Worm (Caenorhabditis elegans) whole organism, L1 larva: ENCODE measurements around the gene R08A2.7.

Experiments
- C04F5.9 ChIP-seq: sonication (generic microtip); optimal IDR thresholded peaks from 2 replicates; lab custom pipeline; 2016; ENCODE audit warnings: missing genetic modification characterization, missing compliant biosample characterization
- C16A3.4 ChIP-seq: fragments of 150-350 bp; optimal IDR thresholded peaks from 2 replicates; lab custom pipeline; 2014; ENCODE audit warnings: missing biosample characterization, missing genetic modification characterization
- aha-1 ChIP-seq: fragments of 150-350 bp; optimal IDR thresholded peaks from 2 replicates; lab custom pipeline; 2014; ENCODE audit warnings: missing biosample characterization, missing genetic modification characterization
- ceh-8 ChIP-seq: fragments of 200-800 bp; sonication (Bioruptor generic); optimal IDR thresholded peaks from 2 replicates; lab custom pipeline; 2018; ENCODE audit warnings: mild to moderate bottlenecking, missing genetic modification characterization, moderate library complexity, missing compliant biosample characterization
- ceh-82 ChIP-seq, 3 experiments: fragments of 150-350 bp in 1 of 3; sonication (generic microtip) in 2 of 3; optimal IDR thresholded peaks; 2 replicates each; lab custom pipeline; 2014 to 2017; ENCODE audit warnings: missing biosample characterization in 3 of 3, missing genetic modification characterization in 3 of 3
- ces-1 ChIP-seq: fragments of 150-350 bp; optimal IDR thresholded peaks from 2 replicates; lab custom pipeline; 2014; ENCODE audit warnings: missing biosample characterization, missing genetic modification reagents, missing genetic modification characterization
- dpl-1 ChIP-seq, 3 experiments: fragments of 150-350 bp in 2 of 3; sonication (generic microtip) in 1 of 3; optimal IDR thresholded peaks; 2 replicates each; lab custom pipeline; 2014 to 2017; ENCODE audit warnings: missing biosample characterization in 3 of 3, missing genetic modification characterization in 3 of 3, missing genetic modification reagents in 3 of 3
- efl-1 ChIP-seq, 4 experiments: fragments of 150-350 bp; optimal IDR thresholded peaks in 3 of 4; peaks in 1 of 4; 1 replicate in 1 of 4; 2 replicates in 3 of 4; lab custom pipeline; 2014; ENCODE audit warnings: missing biosample characterization in 2 of 4, missing genetic modification characterization in 2 of 4, missing genetic modification reagents in 2 of 4
- egl-27 ChIP-seq, 2 experiments: fragments of 150-350 bp in 1 of 2; sonication (generic microtip); optimal IDR thresholded peaks; 3 replicates each; lab custom pipeline; 2017 to 2018; ENCODE audit warnings: missing biosample characterization in 2 of 2, missing genetic modification characterization in 2 of 2, missing genetic modification reagents in 2 of 2
- elt-2 ChIP-seq: sonication (generic microtip); optimal IDR thresholded peaks from 2 replicates; lab custom pipeline; 2016; ENCODE audit warnings: missing genetic modification characterization, mild to moderate bottlenecking, inconsistent platforms, missing compliant biosample characterization, missing genetic modification reagents
- elt-3 ChIP-seq, 6 experiments: fragments of 150-350 bp in 1 of 6; sonication (generic microtip); optimal IDR thresholded peaks; 2 replicates each; lab custom pipeline; 2017 to 2018; ENCODE audit warnings: missing biosample characterization in 6 of 6, missing genetic modification characterization in 6 of 6, inconsistent platforms in 1 of 6
- ets-5 ChIP-seq: fragments of 200-800 bp; sonication (Bioruptor generic); IDR thresholded peaks from 2 replicates; pipeline ENCODE4 v1.3.6; 2022; ENCODE audit warnings: missing genetic modification characterization, missing compliant biosample characterization
- fkh-10 ChIP-seq: sonication (generic microtip); optimal IDR thresholded peaks from 2 replicates; lab custom pipeline; 2017; ENCODE audit warnings: missing biosample characterization, missing genetic modification reagents, missing genetic modification characterization
- fkh-4 ChIP-seq: sonication (generic microtip); optimal IDR thresholded peaks from 2 replicates; lab custom pipeline; 2016; ENCODE audit warnings: missing compliant biosample characterization, missing genetic modification characterization, borderline replicate concordance
- fos-1 ChIP-seq: fragments of 150-350 bp; optimal IDR thresholded peaks from 2 replicates; lab custom pipeline; 2014; ENCODE audit warnings: missing biosample characterization, missing genetic modification characterization
- hlh-17 ChIP-seq: fragments of 200-800 bp; sonication (Bioruptor generic); optimal IDR thresholded peaks from 2 replicates; lab custom pipeline; 2018; ENCODE audit warnings: missing genetic modification characterization, mild to moderate bottlenecking, missing compliant biosample characterization, moderate library complexity, borderline replicate concordance
- hlh-4 ChIP-seq: sonication (generic microtip); optimal IDR thresholded peaks from 2 replicates; lab custom pipeline; 2016; ENCODE audit warnings: mild to moderate bottlenecking, missing genetic modification characterization, missing compliant biosample characterization
- irx-1 ChIP-seq: sonication (generic microtip); optimal IDR thresholded peaks from 2 replicates; lab custom pipeline; 2016; ENCODE audit warnings: missing genetic modification characterization, missing compliant biosample characterization
- isw-1 ChIP-seq: fragments of 200-800 bp; sonication (Bioruptor generic); IDR thresholded peaks from 2 replicates; pipeline ENCODE4 v1.3.6; 2022; ENCODE audit warnings: missing genetic modification characterization, missing compliant biosample characterization
- jun-1 ChIP-seq: fragments of 150-350 bp; optimal IDR thresholded peaks from 2 replicates; lab custom pipeline; 2014; ENCODE audit warnings: missing biosample characterization, missing genetic modification reagents, missing genetic modification characterization
- lin-13 ChIP-seq: fragments of 150-350 bp; optimal IDR thresholded peaks from 2 replicates; lab custom pipeline; 2014; ENCODE audit warnings: missing biosample characterization, missing genetic modification reagents, missing genetic modification characterization
- lin-14 ChIP-seq: fragments of 200-800 bp; sonication (Bioruptor generic); optimal IDR thresholded peaks from 2 replicates; lab custom pipeline; 2018; ENCODE audit warnings: mild to moderate bottlenecking, missing genetic modification characterization, moderate library complexity, missing compliant biosample characterization
- lin-15B ChIP-seq: fragments of 150-350 bp; sonication (generic microtip); optimal IDR thresholded peaks from 3 replicates; lab custom pipeline; 2014; ENCODE audit warnings: missing biosample characterization, missing genetic modification characterization
- lsy-2 ChIP-seq, 2 experiments: fragments of 150-350 bp; optimal IDR thresholded peaks; 2 replicates each; lab custom pipeline; 2014; ENCODE audit warnings: missing biosample characterization in 2 of 2, missing genetic modification characterization in 2 of 2
- mab-9 ChIP-seq: fragments of 200-800 bp; sonication (Bioruptor generic); IDR thresholded peaks from 2 replicates; pipeline ENCODE4 v1.3.6; 2022; ENCODE audit warnings: missing genetic modification reagents, missing genetic modification characterization, missing compliant biosample characterization
- mef-2 ChIP-seq: fragments of 150-350 bp; optimal IDR thresholded peaks from 2 replicates; lab custom pipeline; 2014; ENCODE audit warnings: missing biosample characterization, missing genetic modification characterization
- nhr-12 ChIP-seq: sonication (generic microtip); optimal IDR thresholded peaks from 2 replicates; lab custom pipeline; 2017; ENCODE audit warnings: missing biosample characterization, missing genetic modification characterization
- nhr-19 ChIP-seq: fragments of 200-800 bp; sonication (Bioruptor generic); conservative IDR thresholded peaks from 2 replicates; pipeline ENCODE4 v1.3.6; 2022; ENCODE audit warnings: missing genetic modification characterization, missing compliant biosample characterization
- nhr-237 ChIP-seq: fragments of 150-350 bp; optimal IDR thresholded peaks from 2 replicates; lab custom pipeline; 2014; ENCODE audit warnings: missing biosample characterization, missing genetic modification characterization
- nhr-47 ChIP-seq: sonication (generic microtip); optimal IDR thresholded peaks from 2 replicates; lab custom pipeline; 2016; ENCODE audit warnings: mild to moderate bottlenecking, missing genetic modification characterization, moderate library complexity, missing compliant biosample characterization
- nhr-76 ChIP-seq: sonication (generic microtip); optimal IDR thresholded peaks from 2 replicates; lab custom pipeline; 2017; ENCODE audit warnings: missing biosample characterization, missing genetic modification characterization
- nhr-77 ChIP-seq: fragments of 150-350 bp; optimal IDR thresholded peaks from 2 replicates; lab custom pipeline; 2014; ENCODE audit warnings: missing biosample characterization, missing genetic modification characterization
- nhr-85 ChIP-seq: sonication (generic microtip); peaks from one replicate; lab custom pipeline; 2016; ENCODE audit warnings: missing genetic modification characterization, inconsistent platforms, missing compliant biosample characterization
- rnt-1 ChIP-seq: sonication (generic microtip); optimal IDR thresholded peaks from 2 replicates; lab custom pipeline; 2016; ENCODE audit warnings: mild to moderate bottlenecking, missing genetic modification characterization, moderate library complexity, missing compliant biosample characterization
- skn-1 ChIP-seq: fragments of 150-350 bp; optimal IDR thresholded peaks from 2 replicates; lab custom pipeline; 2014; ENCODE audit warnings: missing biosample characterization, missing genetic modification characterization
- snpc-4 ChIP-seq: fragments of 150-350 bp; optimal IDR thresholded peaks from 2 replicates; lab custom pipeline; 2014; ENCODE audit warnings: missing biosample characterization, missing genetic modification characterization
- sptf-1 ChIP-seq: fragments of 150-350 bp; optimal IDR thresholded peaks from 2 replicates; lab custom pipeline; 2014; ENCODE audit warnings: missing biosample characterization, missing genetic modification characterization
- sup-37 ChIP-seq: fragments of 200-800 bp; sonication (Bioruptor generic); optimal IDR thresholded peaks from 2 replicates; lab custom pipeline; 2018; ENCODE audit warnings: mild to moderate bottlenecking, missing genetic modification characterization, missing compliant biosample characterization
- swsn-7 ChIP-seq: sonication (generic microtip); optimal IDR thresholded peaks from 2 replicates; lab custom pipeline; 2016; ENCODE audit warnings: missing genetic modification characterization, missing compliant biosample characterization
- tbx-2 ChIP-seq: sonication (generic microtip); optimal IDR thresholded peaks from 2 replicates; lab custom pipeline; 2016; ENCODE audit warnings: missing genetic modification characterization, missing compliant biosample characterization
- unc-30 ChIP-seq: sonication (generic microtip); optimal IDR thresholded peaks from 2 replicates; lab custom pipeline; 2017; ENCODE audit warnings: missing biosample characterization, missing genetic modification characterization
- unc-62 ChIP-seq: fragments of 150-350 bp; optimal IDR thresholded peaks from 2 replicates; lab custom pipeline; 2014; ENCODE audit warnings: missing biosample characterization, missing genetic modification reagents, missing genetic modification characterization
- unc-86 ChIP-seq: sonication (generic microtip); optimal IDR thresholded peaks from 2 replicates; lab custom pipeline; 2016; ENCODE audit warnings: missing genetic modification characterization, missing compliant biosample characterization
- xbp-1 ChIP-seq: sonication (generic microtip); optimal IDR thresholded peaks from 2 replicates; lab custom pipeline; 2016; ENCODE audit warnings: missing genetic modification characterization, missing compliant biosample characterization
- zip-4 ChIP-seq: fragments of 200-800 bp; sonication (Bioruptor generic); optimal IDR thresholded peaks from 2 replicates; lab custom pipeline; 2018; ENCODE audit warnings: mild to moderate bottlenecking, missing genetic modification characterization, moderate library complexity, missing compliant biosample characterization
- ztf-11 ChIP-seq, 2 experiments: sonication (generic microtip); optimal IDR thresholded peaks; 2 replicates each; lab custom pipeline; 2016 to 2017; ENCODE audit warnings: missing genetic modification characterization in 2 of 2, missing biosample characterization in 1 of 2, missing compliant biosample characterization in 1 of 2
- ztf-4 ChIP-seq: fragments of 150-350 bp; optimal IDR thresholded peaks from 2 replicates; lab custom pipeline; 2014; ENCODE audit warnings: missing biosample characterization, missing genetic modification characterization

R08A2.7 gene

ce11 chrV:14686231-14687105 is 36.7 kb upstream of the R08A2.7 start (continued):
- TF ChIP-seq ztf-4 (tag; lab: Kevin White, UChicago): peak; percentile 18
- TF ChIP-seq unc-62 (GFP tag; lab: Kevin White, UChicago): no peak
- no peak for TF ChIP-seq nhr-19
- no peak for TF ChIP-seq egl-27 (tag; optimal IDR thresholded peaks at IDR 0.05; lab: Kevin White, UChicago)
- TF ChIP-seq skn-1 (tag; lab: Kevin White, UChicago): peak; percentile 20
- TF ChIP-seq elt-3 (tag; optimal IDR thresholded peaks at IDR 0.05; lab: Kevin White, UChicago): no peak
- no peak for TF ChIP-seq ceh-82 (tag; optimal IDR thresholded peaks at IDR 0.05; lab: Kevin White, UChicago)
- no peak for TF ChIP-seq lin-13
- peak in 1 of 2 experiments; percentile 18 for TF ChIP-seq ztf-11 (tag; optimal IDR thresholded peaks at IDR 0.05; lab: Kevin White, UChicago)
- no peak for TF ChIP-seq nhr-12 (tag; lab: Kevin White, UChicago)
- TF ChIP-seq dpl-1 (GFP tag; optimal IDR thresholded peaks at IDR 0.05; lab: Kevin White, UChicago): no peak
- no peak for TF ChIP-seq swsn-7
- no peak for TF ChIP-seq C04F5.9 (tag; lab: Kevin White, UChicago)
- TF ChIP-seq lin-14 (GFP tag; lab: Kevin White, UChicago): peak; percentile 5
- TF ChIP-seq ets-5 (GFP tag; lab: Robert Waterston, UW): no peak
- no peak for TF ChIP-seq fkh-4 (tag; lab: Kevin White, UChicago)
- no peak for TF ChIP-seq nhr-76 (tag; lab: Kevin White, UChicago)
- TF ChIP-seq zip-4 (GFP tag; lab: Kevin White, UChicago): no peak
- no peak for TF ChIP-seq xbp-1
- TF ChIP-seq ces-1: no peak
- no peak for TF ChIP-seq C16A3.4
- TF ChIP-seq tbx-2 (tag; lab: Kevin White, UChicago): no peak
- no peak for TF ChIP-seq hlh-4 (tag; lab: Kevin White, UChicago)
- no peak for TF ChIP-seq lsy-2 (tag; optimal IDR thresholded peaks at IDR 0.05; lab: Kevin White, UChicago)
- TF ChIP-seq fkh-10 (GFP tag; lab: Kevin White, UChicago): no peak
- no peak for TF ChIP-seq ceh-8 (GFP tag; lab: Kevin White, UChicago)
- TF ChIP-seq, all 84 proteins: peak for 13

ce11 chrV:14687106-14687964 is 35.8 kb upstream of the R08A2.7 start:
- TF ChIP-seq nhr-19 (no peak), irx-1 (tag; lab: Kevin White, UChicago) (no peak), nhr-237 (tag; lab: Kevin White, UChicago) (no peak), aha-1 (tag; lab: Kevin White, UChicago) (no peak), lin-13 (no peak), sptf-1 (tag; lab: Kevin White, UChicago) (no peak), jun-1 (tag; lab: Kevin White, UChicago) (no peak), unc-62 (GFP tag; lab: Kevin White, UChicago) (no peak), hlh-17 (no peak), lin-15B (tag; lab: Kevin White, UChicago) (no peak), ceh-8 (GFP tag; lab: Kevin White, UChicago) (no peak), sup-37 (GFP tag; lab: Kevin White, UChicago) (no peak), mef-2 (tag; lab: Kevin White, UChicago) (no peak), nhr-77 (tag; lab: Kevin White, UChicago) (no peak), snpc-4 (tag; lab: Kevin White, UChicago) (no peak), lin-14 (GFP tag; lab: Kevin White, UChicago) (no peak), fos-1 (tag; lab: Kevin White, UChicago) (no peak), unc-30 (tag; lab: Kevin White, UChicago) (no peak), nhr-85 (tag; lab: Kevin White, UChicago) (peak; percentile 62), elt-2 (tag; lab: Kevin White, UChicago) (no peak), mab-9 (GFP tag; lab: Robert Waterston, UW) (no peak), unc-86 (tag; lab: Kevin White, UChicago) (no peak), rnt-1 (tag; lab: Kevin White, UChicago) (peak; percentile 1), lsy-2 (tag; optimal IDR thresholded peaks at IDR 0.05; lab: Kevin White, UChicago) (no peak), isw-1 (no peak), nhr-47 (tag; lab: Kevin White, UChicago) (no peak), efl-1 (optimal IDR thresholded peaks at IDR 0.05; lab: Kevin White, UChicago) (no peak), efl-1 (GFP tag; optimal IDR thresholded peaks at IDR 0.05 in 1 of 2; lab: Kevin White, UChicago) (peak in 1 of 2 experiments; percentile 78), ztf-4 (tag; lab: Kevin White, UChicago) (no peak)
